Fruit fly (Drosophila melanogaster) whole organism, wandering third instar larva: Measurements from ENCODE around the gene CG15160.

Source experiments
- Abd-B ChIP-seq: fragments of >200 bp; optimal IDR thresholded peaks from 2 replicates; lab custom pipeline; 2017; ENCODE audit warnings: missing biosample characterization, missing genetic modification characterization
- CG32264 ChIP-seq: fragments of 200-800 bp; sonication (Bioruptor generic); optimal IDR thresholded peaks from 2 replicates; lab custom pipeline; 2016; ENCODE audit warnings: missing biosample characterization, missing genetic modification characterization
- CG9705 ChIP-seq: fragments of 200-800 bp; sonication (Bioruptor generic); optimal IDR thresholded peaks from 2 replicates; lab custom pipeline; 2018; ENCODE audit warnings: missing biosample characterization, mild to moderate bottlenecking, missing genetic modification characterization
- CrebA ChIP-seq: fragments of 200-800 bp; sonication (Bioruptor generic); optimal IDR thresholded peaks from 2 replicates; lab custom pipeline; 2016; ENCODE audit warnings: missing biosample characterization, mild to moderate bottlenecking, missing genetic modification characterization, borderline replicate concordance
- Dfd ChIP-seq: fragments of >200 bp; optimal IDR thresholded peaks from 2 replicates; lab custom pipeline; 2017; ENCODE audit warnings: missing biosample characterization, missing genetic modification characterization
- HLH106 ChIP-seq: fragments of 200-800 bp; optimal IDR thresholded peaks from 3 replicates; lab custom pipeline; 2019; ENCODE audit warnings: missing biosample characterization, mild to moderate bottlenecking, missing genetic modification characterization, moderate library complexity
- Hnf4 ChIP-seq: fragments of 200-800 bp; sonication (Bioruptor generic); optimal IDR thresholded peaks from 2 replicates; lab custom pipeline; 2016; ENCODE audit warnings: missing biosample characterization, mild to moderate bottlenecking, missing genetic modification characterization
- Hr78 ChIP-seq: fragments of >200 bp; optimal IDR thresholded peaks from 2 replicates; lab custom pipeline; 2017; ENCODE audit warnings: missing biosample characterization, missing genetic modification characterization
- Hr83 ChIP-seq: fragments of 200-300 bp; sonication (Bioruptor generic); optimal IDR thresholded peaks from 2 replicates; lab custom pipeline; 2016; ENCODE audit warnings: missing biosample characterization, mild to moderate bottlenecking, missing genetic modification characterization, moderate library complexity; ENCODE audit not compliant: poor library complexity, severe bottlenecking
- Jra ChIP-seq: sonication (Bioruptor generic); optimal IDR thresholded peaks from 2 replicates; lab custom pipeline; 2016; ENCODE audit warnings: missing biosample characterization, missing genetic modification characterization
- Mio ChIP-seq: sonication (Bioruptor generic); optimal IDR thresholded peaks from 2 replicates; lab custom pipeline; 2016; ENCODE audit warnings: missing biosample characterization, missing genetic modification characterization
- OdsH ChIP-seq: fragments of 200-800 bp; sonication (Bioruptor generic); optimal IDR thresholded peaks from 2 replicates; lab custom pipeline; 2016; ENCODE audit warnings: missing biosample characterization, mild to moderate bottlenecking, missing genetic modification characterization
- Rel ChIP-seq, 2 experiments: fragments of 200-800 bp; sonication (Bioruptor generic) in 1 of 2; optimal IDR thresholded peaks; 2 replicates in 1 of 2; 3 replicates in 1 of 2; lab custom pipeline; 2016 to 2019; ENCODE audit warnings: mild to moderate bottlenecking in 2 of 2, missing biosample characterization in 2 of 2, missing genetic modification characterization in 2 of 2, moderate library complexity in 1 of 2
- Sp1 ChIP-seq: fragments of 200-800 bp; sonication (Bioruptor generic); optimal IDR thresholded peaks from 3 replicates; lab custom pipeline; 2019; ENCODE audit warnings: missing biosample characterization, mild to moderate bottlenecking, missing genetic modification characterization, moderate library complexity
- Vsx2 ChIP-seq: fragments of 200-300, 225-300 bp; sonication (Bioruptor generic); optimal IDR thresholded peaks from 2 replicates; lab custom pipeline; 2018; ENCODE audit warnings: missing biosample characterization, missing genetic modification characterization; ENCODE audit not compliant: partially characterized antibody
- br ChIP-seq: fragments of 200-800 bp; sonication (Bioruptor generic); optimal IDR thresholded peaks from 2 replicates; lab custom pipeline; 2016; ENCODE audit warnings: missing biosample characterization, missing genetic modification characterization
- brk ChIP-seq: fragments of 200-800 bp; sonication (Bioruptor generic); optimal IDR thresholded peaks from 2 replicates; lab custom pipeline; 2016; ENCODE audit warnings: missing biosample characterization, mild to moderate bottlenecking, missing genetic modification characterization
- dl ChIP-seq, 2 experiments: fragments of 175-275, 200-275 bp in 1 of 2; fragments of 200-275 bp in 1 of 2; sonication (Bioruptor generic); optimal IDR thresholded peaks; lab custom pipeline; 2018; ENCODE audit warnings: mild to moderate bottlenecking in 2 of 2, missing biosample characterization in 2 of 2, missing genetic modification characterization in 2 of 2, moderate library complexity in 2 of 2; ENCODE audit not compliant: partially characterized antibody in 2 of 2, insufficient read depth in 1 of 2
- dmrt93B ChIP-seq: fragments of 200-800 bp; sonication (Bioruptor generic); optimal IDR thresholded peaks from 2 replicates; lab custom pipeline; 2018; ENCODE audit warnings: missing biosample characterization, mild to moderate bottlenecking, missing genetic modification characterization
- dsf ChIP-seq: sonication (Bioruptor generic); optimal IDR thresholded peaks from 2 replicates; lab custom pipeline; 2016; ENCODE audit warnings: missing biosample characterization, missing genetic modification characterization, borderline replicate concordance
- ey ChIP-seq: fragments of 200-800 bp; sonication (Bioruptor generic); optimal IDR thresholded peaks from 2 replicates; lab custom pipeline; 2016; ENCODE audit warnings: missing biosample characterization, missing genetic modification characterization
- foxo ChIP-seq, 2 experiments: fragments of 200-800 bp; sonication (Bioruptor generic); optimal IDR thresholded peaks; 2 replicates in 1 of 2; 3 replicates in 1 of 2; lab custom pipeline; 2016 to 2017; ENCODE audit warnings: missing biosample characterization in 2 of 2, missing genetic modification characterization in 2 of 2
- fru ChIP-seq: fragments of 200-800 bp; sonication (Bioruptor generic); optimal IDR thresholded peaks from 3 replicates; lab custom pipeline; 2016; ENCODE audit warnings: missing biosample characterization, mild to moderate bottlenecking, missing genetic modification characterization
- h ChIP-seq: fragments of 200-800 bp; sonication (Bioruptor generic); optimal IDR thresholded peaks from 3 replicates; lab custom pipeline; 2016; ENCODE audit warnings: missing biosample characterization, mild to moderate bottlenecking, missing genetic modification characterization
- jim ChIP-seq: fragments of 175-275, 200-325 bp; sonication (Bioruptor generic); optimal IDR thresholded peaks from 2 replicates; lab custom pipeline; 2016; ENCODE audit warnings: missing biosample characterization, mild to moderate bottlenecking, missing genetic modification characterization
- lola ChIP-seq: fragments of >200 bp; optimal IDR thresholded peaks from 2 replicates; lab custom pipeline; 2017; ENCODE audit warnings: missing biosample characterization, missing genetic modification characterization
- pan ChIP-seq: fragments of >200 bp; optimal IDR thresholded peaks from 2 replicates; lab custom pipeline; 2017
- psq ChIP-seq: fragments of 200-800 bp; sonication (Bioruptor generic); optimal IDR thresholded peaks from 3 replicates; lab custom pipeline; 2017; ENCODE audit warnings: missing biosample characterization, mild to moderate bottlenecking, missing genetic modification characterization, moderate library complexity
- rgr ChIP-seq: fragments of 200-800 bp; sonication (Bioruptor generic); optimal IDR thresholded peaks from 3 replicates; lab custom pipeline; 2016; ENCODE audit warnings: missing biosample characterization, mild to moderate bottlenecking, missing genetic modification characterization
- sage ChIP-seq: fragments of 200-800 bp; sonication (Bioruptor generic); optimal IDR thresholded peaks from 2 replicates; lab custom pipeline; 2016; ENCODE audit warnings: missing biosample characterization, mild to moderate bottlenecking, missing genetic modification characterization
- sv ChIP-seq: fragments of 200-800 bp; sonication (Bioruptor generic); optimal IDR thresholded peaks from 3 replicates; lab custom pipeline; 2016; ENCODE audit warnings: missing biosample characterization, missing genetic modification characterization
- tai ChIP-seq: sonication (Bioruptor generic); optimal IDR thresholded peaks from 2 replicates; lab custom pipeline; 2016; ENCODE audit warnings: missing biosample characterization, missing genetic modification characterization
- usp ChIP-seq: fragments of >200 bp; optimal IDR thresholded peaks from 2 replicates; lab custom pipeline; 2017; ENCODE audit warnings: missing biosample characterization, missing genetic modification characterization
- woc ChIP-seq: sonication (Bioruptor generic); optimal IDR thresholded peaks from 2 replicates; lab custom pipeline; 2016; ENCODE audit warnings: missing biosample characterization, mild to moderate bottlenecking, missing genetic modification characterization

CG15160 gene

DNA sequence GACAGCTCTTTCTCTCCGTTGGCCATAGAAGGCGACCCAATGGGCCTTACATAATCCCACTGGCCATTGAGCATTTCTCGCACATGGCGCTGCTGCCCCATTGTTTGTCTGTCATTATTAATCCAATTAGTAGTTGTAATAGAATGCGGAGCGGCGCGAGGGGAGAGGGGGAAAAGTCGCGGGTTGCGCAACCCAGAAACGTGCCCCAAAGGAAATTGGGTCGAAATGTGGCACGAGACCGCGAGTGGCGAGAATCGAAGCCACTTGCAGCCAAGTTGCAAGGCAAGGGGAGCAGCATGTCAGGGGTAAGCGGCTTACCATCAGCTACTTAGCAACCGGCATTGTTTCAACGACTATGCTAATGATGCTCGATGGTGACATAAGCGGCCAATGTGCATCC, 33.7 kb downstream of the CG15160 start:
- no peak for TF ChIP-seq lola
- no peak for TF ChIP-seq CrebA (GFP tag; lab: Kevin White, UChicago)
- TF ChIP-seq dsf (GFP tag; lab: Kevin White, UChicago) = no peak
- no peak for TF ChIP-seq Vsx2 (GFP tag; lab: Kevin White, UChicago)
- no peak for TF ChIP-seq fru (GFP tag; lab: Kevin White, UChicago)
- no peak for TF ChIP-seq Dfd (GFP tag; lab: Kevin White, UChicago)
- no peak for TF ChIP-seq h (GFP tag; lab: Kevin White, UChicago)

DNA sequence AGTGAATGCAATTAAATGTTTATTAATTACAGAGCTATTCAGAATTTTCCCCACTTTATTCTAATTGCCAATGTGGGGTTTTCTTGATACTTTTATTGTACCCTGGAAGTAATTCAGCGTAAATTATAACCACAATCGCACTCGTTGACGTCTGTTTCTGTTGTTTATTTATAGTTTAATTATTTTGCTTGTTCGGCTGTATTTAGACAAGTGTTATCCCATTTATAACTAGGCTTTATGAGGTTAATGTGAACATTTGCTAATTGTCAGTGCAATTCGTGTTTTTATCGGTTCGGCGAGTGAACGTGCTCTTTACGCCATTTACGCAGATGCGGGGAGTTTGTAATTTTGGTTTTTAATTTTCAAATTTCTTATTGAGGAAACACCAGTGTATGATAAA, 34.3 kb downstream of the CG15160 start:
- TF ChIP-seq tai (peak; percentile 34), Abd-B (GFP tag; lab: Kevin White, UChicago) (no peak), pan (no peak), lola (no peak), rgr (peak; percentile 39), fru (GFP tag; lab: Kevin White, UChicago) (peak; percentile 15), Hr83 (GFP tag; lab: Kevin White, UChicago) (peak; percentile 78), Hnf4 (GFP tag; lab: Kevin White, UChicago) (peak; percentile 10), h (GFP tag; lab: Kevin White, UChicago) (peak; percentile 38)

DNA sequence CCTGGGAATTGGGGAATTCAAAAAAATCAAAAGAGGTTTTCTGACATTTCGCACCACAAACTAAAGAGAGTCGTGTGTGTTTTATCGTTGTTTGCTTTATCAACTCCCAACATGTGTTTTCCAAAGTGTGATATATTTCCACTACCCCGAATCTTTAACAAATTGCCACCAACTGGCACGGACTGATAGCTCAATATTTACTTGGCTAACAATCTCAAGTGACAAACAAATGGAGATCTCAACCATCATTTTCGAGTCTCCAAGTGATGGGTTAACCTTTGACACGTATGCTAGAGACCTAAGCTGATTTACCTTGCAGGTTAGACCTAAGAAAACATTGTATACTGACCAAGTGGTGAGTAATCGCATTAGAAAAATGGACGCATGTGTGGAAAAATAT, 34.8 kb downstream of the CG15160 start:
- TF ChIP-seq woc (GFP tag; lab: Kevin White, UChicago) = no peak
- TF ChIP-seq foxo (GFP tag; optimal IDR thresholded peaks at IDR 0.05; lab: Kevin White, UChicago) = no peak
- TF ChIP-seq ey (GFP tag; lab: Kevin White, UChicago) = no peak
- no peak for TF ChIP-seq jim (GFP tag; lab: Kevin White, UChicago)
- TF ChIP-seq Rel (GFP tag; optimal IDR thresholded peaks at IDR 0.05; lab: Kevin White, UChicago) = no peak
- no peak for TF ChIP-seq Rel (tag; optimal IDR thresholded peaks at IDR 0.05; lab: Kevin White, UChicago)
- no peak for TF ChIP-seq br (GFP tag; lab: Kevin White, UChicago)
- no peak for TF ChIP-seq Mio
- TF ChIP-seq HLH106 = no peak
- no peak for TF ChIP-seq lola
- no peak for TF ChIP-seq Sp1 (GFP tag; lab: Kevin White, UChicago)
- TF ChIP-seq Hnf4 (GFP tag; lab: Kevin White, UChicago) = no peak
- TF ChIP-seq Hr83 (GFP tag; lab: Kevin White, UChicago) = no peak
- TF ChIP-seq Jra (GFP tag; lab: Kevin White, UChicago) = no peak

DNA sequence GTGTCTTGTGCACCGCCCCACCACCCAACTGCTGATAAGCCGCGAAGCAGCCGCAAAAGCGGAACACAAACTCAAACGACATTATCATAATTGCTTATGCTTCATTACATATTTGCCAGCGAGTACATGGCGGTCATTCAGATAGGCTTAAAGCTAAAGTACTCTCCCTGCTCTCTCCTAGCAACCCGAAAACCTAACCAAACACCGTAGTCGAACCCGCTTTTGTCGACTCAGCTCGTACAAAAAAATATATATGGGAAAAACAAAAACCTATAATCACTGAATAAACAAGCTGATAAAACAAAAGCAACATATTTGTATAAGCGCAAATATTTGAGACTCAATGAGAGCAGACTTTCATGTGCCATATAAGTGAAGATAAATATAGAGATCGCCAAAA, 36.3 kb downstream of the CG15160 start:
- TF ChIP-seq brk = peak; percentile 87
- TF ChIP-seq Abd-B (GFP tag; lab: Kevin White, UChicago) = no peak
- peak; percentile 46 for TF ChIP-seq dsf (GFP tag; lab: Kevin White, UChicago)
- TF ChIP-seq usp (GFP tag; lab: Kevin White, UChicago) = no peak
- TF ChIP-seq fru (GFP tag; lab: Kevin White, UChicago) = peak; percentile 79
- peak; percentile 69 for TF ChIP-seq CrebA (GFP tag; lab: Kevin White, UChicago)
- peak; percentile 38 for TF ChIP-seq dmrt93B (GFP tag; lab: Kevin White, UChicago)
- TF ChIP-seq rgr = peak; percentile 92
- TF ChIP-seq sage (GFP tag; lab: Kevin White, UChicago) = peak; percentile 61
- peak; percentile 84 for TF ChIP-seq tai
- TF ChIP-seq dl (GFP tag; optimal IDR thresholded peaks at IDR 0.05; lab: Kevin White, UChicago; ENCODE audit: insufficient read depth in 1 of 2, partially characterized antibody in 2 of 2) = no peak
- TF ChIP-seq Sp1 (GFP tag; lab: Kevin White, UChicago) = peak; percentile 69
- TF ChIP-seq jim (GFP tag; lab: Kevin White, UChicago) = peak; percentile 82
- TF ChIP-seq OdsH (GFP tag; lab: Kevin White, UChicago) = peak; percentile 91
- TF ChIP-seq Hnf4 (GFP tag; lab: Kevin White, UChicago) = peak; percentile 90
- no peak for TF ChIP-seq Mio
- TF ChIP-seq Hr78 (GFP tag; lab: Kevin White, UChicago) = no peak
- peak; percentile 95 for TF ChIP-seq Hr83 (GFP tag; lab: Kevin White, UChicago)
- TF ChIP-seq foxo (GFP tag; optimal IDR thresholded peaks at IDR 0.05; lab: Kevin White, UChicago) = peak; percentile 26 to 76
- TF ChIP-seq psq (GFP tag; lab: Kevin White, UChicago) = peak; percentile 67
- peak; percentile 78 for TF ChIP-seq Jra (GFP tag; lab: Kevin White, UChicago)
- TF ChIP-seq CG32264 (GFP tag; lab: Kevin White, UChicago) = peak; percentile 78
- peak; percentile 10 for TF ChIP-seq woc (GFP tag; lab: Kevin White, UChicago)
- TF ChIP-seq Vsx2 (GFP tag; lab: Kevin White, UChicago) = no peak
- peak; percentile 72 for TF ChIP-seq sv
- TF ChIP-seq CG9705 (GFP tag; lab: Kevin White, UChicago) = peak; percentile 14
- TF ChIP-seq h (GFP tag; lab: Kevin White, UChicago) = peak; percentile 92
- peak; percentile 63 for TF ChIP-seq ey (GFP tag; lab: Kevin White, UChicago)
- TF ChIP-seq lola = no peak
- no peak for TF ChIP-seq Dfd (GFP tag; lab: Kevin White, UChicago)
- TF ChIP-seq br (GFP tag; lab: Kevin White, UChicago) = peak; percentile 84
- TF ChIP-seq Rel (GFP tag; optimal IDR thresholded peaks at IDR 0.05; lab: Kevin White, UChicago) = peak; percentile 37
- peak; percentile 61 for TF ChIP-seq Rel (tag; optimal IDR thresholded peaks at IDR 0.05; lab: Kevin White, UChicago)
- peak; percentile 45 for TF ChIP-seq HLH106
